Worm (Caenorhabditis elegans) whole organism, L4 larva: ENCODE results near the gene srg-20.
"Not testable (repeated sequence)": the region's sequence is repeated elsewhere in the genome, so short reads cannot be mapped to it uniquely, and the experiment has no call there.

Source experiments
- F10B5.3 ChIP-seq: sonication (generic microtip); optimal IDR thresholded peaks from 2 replicates; lab custom pipeline; 2016; ENCODE audit warnings: mild to moderate bottlenecking, missing genetic modification characterization, missing compliant biosample characterization
- F26F4.8 ChIP-seq: fragments of 200-800 bp; sonication (Bioruptor generic); conservative IDR thresholded peaks from 2 replicates; pipeline ENCODE4 v1.3.6; 2022; ENCODE audit warnings: missing genetic modification characterization, missing compliant biosample characterization
- F49E8.2 ChIP-seq: sonication (generic microtip); optimal IDR thresholded peaks from 2 replicates; lab custom pipeline; 2016; ENCODE audit warnings: missing compliant biosample characterization, mild to moderate bottlenecking, missing genetic modification characterization, borderline replicate concordance
- Y105C5A.15 ChIP-seq: fragments of 200-800 bp; sonication (Bioruptor generic); IDR thresholded peaks from 2 replicates; pipeline ENCODE4 v1.3.6; 2022; ENCODE audit warnings: missing genetic modification characterization, missing compliant biosample characterization
- Y75B8A.6 ChIP-seq: fragments of 200-800 bp; sonication (Bioruptor generic); IDR thresholded peaks from 2 replicates; pipeline ENCODE4 v1.3.6; 2022; ENCODE audit warnings: missing genetic modification reagents, missing genetic modification characterization, missing compliant biosample characterization
- ZK546.5 ChIP-seq, 2 experiments: sonication (generic microtip); optimal IDR thresholded peaks; 2 replicates each; lab custom pipeline; 2017; ENCODE audit warnings: missing biosample characterization in 2 of 2, missing genetic modification characterization in 2 of 2
- ama-1 ChIP-seq: fragments of 150-350 bp; optimal IDR thresholded peaks from 2 replicates; lab custom pipeline; 2014; ENCODE audit warnings: inconsistent platforms, mixed read lengths
- arid-1 ChIP-seq: fragments of 200-800 bp; sonication (Bioruptor generic); conservative IDR thresholded peaks from 2 replicates; pipeline ENCODE4 v1.3.6; 2022; ENCODE audit warnings: missing genetic modification reagents, missing genetic modification characterization, missing compliant biosample characterization
- ceh-28 ChIP-seq: fragments of 150-350 bp; optimal IDR thresholded peaks from 2 replicates; lab custom pipeline; 2014; ENCODE audit warnings: missing biosample characterization, missing genetic modification reagents, missing genetic modification characterization
- ceh-32 ChIP-seq: sonication (generic microtip); optimal IDR thresholded peaks from 2 replicates; lab custom pipeline; 2016; ENCODE audit warnings: mild to moderate bottlenecking, missing genetic modification characterization, missing compliant biosample characterization; ENCODE audit not compliant: poor library complexity
- ceh-62 ChIP-seq: sonication (generic microtip); optimal IDR thresholded peaks from 2 replicates; lab custom pipeline; 2017; ENCODE audit warnings: missing biosample characterization, missing genetic modification characterization
- daf-12 ChIP-seq: fragments of 150-350 bp; optimal IDR thresholded peaks from 2 replicates; lab custom pipeline; 2014; ENCODE audit warnings: missing biosample characterization, missing genetic modification reagents, missing genetic modification characterization
- daf-16 ChIP-seq, 3 experiments: sonication (generic microtip); optimal IDR thresholded peaks; 2 replicates each; lab custom pipeline; 2016 to 2017; ENCODE audit warnings: missing genetic modification characterization in 3 of 3, missing genetic modification reagents in 3 of 3, mild to moderate bottlenecking in 2 of 3, missing compliant biosample characterization in 2 of 3, missing biosample characterization in 1 of 3, moderate library complexity in 1 of 3
- dmd-6 ChIP-seq: fragments of 200-800 bp; sonication (Bioruptor generic); IDR thresholded peaks from 2 replicates; pipeline ENCODE4 v1.3.6; 2022; ENCODE audit warnings: missing genetic modification reagents, missing genetic modification characterization, missing compliant biosample characterization
- dmd-9 ChIP-seq: fragments of 200-800 bp; sonication (Bioruptor generic); IDR thresholded peaks from 2 replicates; pipeline ENCODE4 v1.3.6; 2022; ENCODE audit warnings: missing genetic modification reagents, missing genetic modification characterization, missing compliant biosample characterization
- egl-43 ChIP-seq: fragments of 200-800 bp; sonication (Bioruptor generic); IDR thresholded peaks from 2 replicates; pipeline ENCODE4 v1.3.6; 2022; ENCODE audit warnings: missing genetic modification reagents, missing genetic modification characterization, missing compliant biosample characterization
- fos-1 ChIP-seq: fragments of 150-350 bp; optimal IDR thresholded peaks from 2 replicates; lab custom pipeline; 2014; ENCODE audit warnings: missing biosample characterization, missing genetic modification characterization
- hlh-11 ChIP-seq: fragments of 200-800 bp; sonication (Bioruptor generic); optimal IDR thresholded peaks from 2 replicates; lab custom pipeline; 2018; ENCODE audit warnings: mild to moderate bottlenecking, missing genetic modification characterization, missing compliant biosample characterization
- hmg-1.1 ChIP-seq: fragments of 200-800 bp; sonication (Bioruptor generic); IDR thresholded peaks from 2 replicates; pipeline ENCODE4 v1.3.6; 2022; ENCODE audit warnings: missing genetic modification reagents, missing genetic modification characterization, missing compliant biosample characterization
- lim-7 ChIP-seq: fragments of 200-800 bp; sonication (Bioruptor generic); IDR thresholded peaks from 2 replicates; pipeline ENCODE4 v1.3.6; 2022; ENCODE audit warnings: missing genetic modification characterization, missing compliant biosample characterization
- lin-15B ChIP-seq: fragments of 150-350 bp; sonication (generic microtip); optimal IDR thresholded peaks from 3 replicates; lab custom pipeline; 2014; ENCODE audit warnings: missing biosample characterization, missing genetic modification characterization
- lin-38 ChIP-seq: fragments of 200-800 bp; sonication (Bioruptor generic); IDR thresholded peaks from 2 replicates; pipeline ENCODE4 v1.3.6; 2022; ENCODE audit warnings: missing genetic modification reagents, missing genetic modification characterization, missing compliant biosample characterization
- madf-9 ChIP-seq: fragments of 200-800 bp; sonication (Bioruptor generic); conservative IDR thresholded peaks from 2 replicates; pipeline ENCODE4 v1.3.6; 2022; ENCODE audit warnings: missing genetic modification reagents, missing genetic modification characterization, missing compliant biosample characterization
- mep-1 ChIP-seq: fragments of 150-350 bp; sonication (generic microtip); optimal IDR thresholded peaks from 3 replicates; lab custom pipeline; 2014; ENCODE audit warnings: missing biosample characterization, missing genetic modification characterization
- mes-2 ChIP-seq: sonication (generic microtip); optimal IDR thresholded peaks from 2 replicates; lab custom pipeline; 2016; ENCODE audit warnings: missing genotype, mild to moderate bottlenecking, missing genetic modification characterization, missing compliant biosample characterization; ENCODE audit not compliant: poor library complexity, severe bottlenecking
- nhr-111 ChIP-seq: fragments of 200-800 bp; sonication (Bioruptor generic); optimal IDR thresholded peaks from 2 replicates; lab custom pipeline; 2018; ENCODE audit warnings: mild to moderate bottlenecking, missing genetic modification characterization, missing compliant biosample characterization
- nhr-28 ChIP-seq: fragments of 150-350 bp; optimal IDR thresholded peaks from 2 replicates; lab custom pipeline; 2014; ENCODE audit warnings: missing biosample characterization, missing genetic modification characterization
- nhr-41 ChIP-seq: fragments of 200-800 bp; sonication (Bioruptor generic); IDR thresholded peaks from 2 replicates; pipeline ENCODE4 v1.3.6; 2022; ENCODE audit warnings: missing genetic modification reagents, missing genetic modification characterization, missing compliant biosample characterization
- nhr-48 ChIP-seq: sonication (generic microtip); optimal IDR thresholded peaks from 2 replicates; lab custom pipeline; 2016; ENCODE audit warnings: mild to moderate bottlenecking, missing genetic modification characterization, missing compliant biosample characterization
- nhr-77 ChIP-seq: fragments of 150-350 bp; optimal IDR thresholded peaks from 2 replicates; lab custom pipeline; 2014; ENCODE audit warnings: missing biosample characterization, missing genetic modification characterization
- pha-4 ChIP-seq, 2 experiments: fragments of 150-350 bp in 1 of 2; fragments of 200-800 bp in 1 of 2; sonication (Bioruptor generic) in 1 of 2; IDR thresholded peaks in 1 of 2; optimal IDR thresholded peaks in 1 of 2; 2 replicates each; pipeline versions ENCODE4 v1.3.6 to Lab custom; 2014 to 2022; ENCODE audit warnings: missing genetic modification characterization in 2 of 2, missing genetic modification reagents in 2 of 2, missing biosample characterization in 1 of 2, missing compliant biosample characterization in 1 of 2
- php-3 ChIP-seq: fragments of 200-800 bp; sonication (Bioruptor generic); IDR thresholded peaks from 2 replicates; pipeline ENCODE4 v1.3.6; 2022; ENCODE audit warnings: missing genetic modification reagents, missing genetic modification characterization, missing compliant biosample characterization
- pqm-1 ChIP-seq: sonication (generic microtip); optimal IDR thresholded peaks from 2 replicates; lab custom pipeline; 2017; ENCODE audit warnings: missing biosample characterization, missing genetic modification characterization
- unc-62 ChIP-seq, 3 experiments: fragments of 150-350 bp in 1 of 3; sonication (generic microtip); optimal IDR thresholded peaks in 2 of 3; peaks in 1 of 3; 1 replicate in 1 of 3; 2 replicates in 2 of 3; lab custom pipeline; 2014 to 2017; ENCODE audit warnings: missing biosample characterization in 3 of 3, missing genetic modification characterization in 3 of 3, missing genetic modification reagents in 3 of 3, missing genotype in 1 of 3
- vab-7 ChIP-seq: fragments of 200-800 bp; sonication (Bioruptor generic); IDR thresholded peaks from 2 replicates; pipeline ENCODE4 v1.3.6; 2022; ENCODE audit warnings: missing genetic modification reagents, missing genetic modification characterization, missing compliant biosample characterization
- zfp-3 ChIP-seq: fragments of 200-800 bp; sonication (Bioruptor generic); conservative IDR thresholded peaks from 2 replicates; pipeline ENCODE4 v1.3.6; 2022; ENCODE audit warnings: missing genetic modification reagents, missing genetic modification characterization, missing compliant biosample characterization

srg-20 gene

DNA sequence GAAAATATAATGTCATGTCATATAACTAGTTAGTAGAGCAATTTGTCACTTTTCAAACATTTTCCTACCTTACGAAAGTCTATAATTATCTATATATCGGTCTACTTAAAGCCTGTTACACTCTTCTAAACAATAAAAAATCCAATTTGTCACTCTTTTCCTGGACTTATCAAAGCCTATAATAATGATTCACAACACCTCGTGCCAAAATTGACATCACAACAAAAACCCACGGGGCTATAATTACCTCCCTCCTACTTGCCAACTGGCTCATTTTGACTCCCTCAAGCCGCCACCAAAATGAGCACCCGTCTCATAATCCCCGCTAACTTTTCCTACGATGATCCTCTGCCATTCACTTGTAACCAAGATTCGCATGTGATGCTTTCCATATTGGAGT is at the start of gene srg-20:
TSS of gene srg-20 (plus strand) at position 301 of the 400 bp plus-strand sequence.
- not testable (repeated sequence) for TF ChIP-seq nhr-41 (GFP tag; lab: Robert Waterston, UW); daf-12 (tag; lab: Kevin White, UChicago); zfp-3

DNA sequence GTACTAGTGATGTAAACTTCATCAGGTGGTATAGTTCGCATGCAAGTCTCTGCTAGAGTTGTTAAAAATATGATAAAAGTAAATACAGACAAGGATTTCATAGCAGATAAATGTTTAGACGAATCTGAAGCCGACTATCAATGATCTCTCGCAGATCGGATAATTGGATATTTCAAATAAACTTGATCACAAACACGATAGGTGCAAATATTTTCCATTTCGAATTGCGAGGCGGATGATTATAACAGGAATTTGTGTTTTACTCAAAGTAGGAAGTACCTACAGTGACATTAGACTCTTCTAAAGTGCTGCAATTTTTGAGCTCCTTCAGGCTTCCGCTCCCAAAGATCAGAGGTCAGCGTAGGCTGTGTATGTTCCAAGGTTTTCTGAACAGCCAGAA is 46.6 kb upstream of the srg-20 start, which contains the start of gene T07H3.7:
TSS of gene T07H3.7 (minus strand) at position 101 of the 400 bp plus-strand sequence.
- no peak for TF ChIP-seq ceh-32

DNA sequence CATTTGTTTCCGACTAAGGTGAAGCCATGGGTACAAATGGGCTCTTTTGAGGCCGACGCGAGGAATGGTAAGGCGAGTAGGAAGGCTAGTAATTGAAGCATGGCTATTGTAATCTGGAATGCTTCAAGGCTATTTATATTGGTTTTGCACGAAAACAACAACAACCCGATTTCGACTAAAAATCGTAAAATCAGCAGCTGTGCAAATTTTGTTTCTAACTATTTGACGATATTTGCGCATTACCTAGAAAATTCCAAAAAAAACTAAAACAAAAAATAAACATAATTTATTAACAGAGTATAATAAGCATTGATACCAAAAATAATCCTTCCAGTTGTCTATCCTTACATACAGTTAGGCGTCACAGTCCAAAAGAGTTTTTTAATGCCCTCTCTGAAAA is 41.4 kb upstream of the srg-20 start, which contains the start of gene clec-20:
TSS of gene clec-20 (minus strand) at position 101 of the 400 bp plus-strand sequence.
- TF ChIP-seq F49E8.2 (tag; lab: Kevin White, UChicago) (no peak), mes-2 (no peak), php-3 (GFP tag; lab: Robert Waterston, UW) (no peak)
- TF ChIP-seq, all 104 proteins: peak for 0

DNA sequence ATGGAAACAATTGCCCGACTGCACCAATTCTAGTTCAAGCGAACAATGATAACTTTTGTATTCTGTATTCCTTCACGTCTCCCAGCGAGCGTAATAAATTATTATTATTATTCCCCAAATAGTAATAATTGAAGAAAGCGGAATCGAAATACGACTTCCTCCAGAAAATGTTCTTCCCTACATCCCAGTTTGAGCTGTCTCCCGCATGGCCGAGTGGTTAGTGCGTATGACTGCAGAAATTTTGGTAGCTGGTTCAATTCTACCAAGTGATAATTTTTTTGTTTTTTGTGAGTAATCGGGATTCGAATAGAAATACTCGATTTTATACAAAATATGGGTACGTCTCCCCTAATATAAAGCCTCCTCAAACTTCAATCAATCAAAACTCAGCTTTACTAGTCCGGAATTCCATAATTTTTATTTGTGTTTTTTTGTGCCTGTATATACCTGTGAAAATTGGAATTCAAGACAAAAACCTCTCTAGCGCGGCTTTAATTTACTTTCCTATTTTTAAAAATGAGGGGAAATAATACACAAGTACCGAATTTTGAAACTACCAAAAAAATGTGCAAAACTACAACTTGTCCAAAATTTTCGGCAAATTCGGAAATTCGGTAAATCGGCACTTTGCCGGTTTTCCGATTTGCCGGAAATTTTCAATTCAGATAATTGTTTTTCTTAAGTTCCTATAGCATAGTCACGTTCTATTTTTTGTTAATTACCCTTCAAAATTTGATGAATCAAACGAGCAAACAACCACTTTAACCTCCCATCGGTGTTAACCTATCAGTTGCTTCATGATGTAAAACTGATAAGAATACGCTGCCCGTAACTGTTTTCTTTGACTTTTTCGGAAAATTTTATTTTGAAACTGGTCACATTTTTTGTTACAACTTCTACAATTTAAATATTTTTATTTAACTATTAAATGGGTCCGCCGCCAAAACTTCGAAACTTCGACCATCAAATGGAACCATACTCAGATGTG is 39.1 kb upstream of the srg-20 start, which contains the start of gene bath-46:
TSS of gene bath-46 (plus strand) at position 806 of the 988 bp plus-strand sequence.
- TF ChIP-seq lim-7 (peak; percentile 75), egl-43 (GFP tag; lab: Robert Waterston, UW) (peak; percentile 56; the same call in 1 of the 2 replicates), arid-1 (GFP tag; lab: Robert Waterston, UW) (0 out of 2 replicates have a peak, but pooled peaks have one; percentile 8), hlh-11 (peak; percentile 48), nhr-111 (GFP tag; lab: Kevin White, UChicago) (no peak), Y105C5A.15 (GFP tag; lab: Robert Waterston, UW) (0 out of 2 replicates have a peak, but pooled peaks have one; percentile 35), nhr-28 (tag; lab: Kevin White, UChicago) (peak; percentile 57), pha-4 (GFP tag; IDR thresholded peaks at IDR 0.05; lab: Robert Waterston, UW) (no peak), pha-4 (tag; optimal IDR thresholded peaks at IDR 0.05; lab: Kevin White, UChicago) (no peak), madf-9 (GFP tag; lab: Robert Waterston, UW) (0 out of 2 replicates have a peak, but pooled peaks have one; percentile 13), vab-7 (GFP tag; lab: Robert Waterston, UW) (peak; percentile 48; the same call in 1 of the 2 replicates), dmd-9 (GFP tag; lab: Robert Waterston, UW) (no peak), pqm-1 (tag; lab: Kevin White, UChicago) (peak; percentile 90), daf-16 (GFP tag; optimal IDR thresholded peaks at IDR 0.05; lab: Kevin White, UChicago) (no peak), daf-16 (tag; optimal IDR thresholded peaks at IDR 0.05; lab: Kevin White, UChicago) (peak; percentile 68), dmd-6 (peak; percentile 34; the same call in 1 of the 2 replicates), F10B5.3 (tag; lab: Kevin White, UChicago) (no peak)

DNA sequence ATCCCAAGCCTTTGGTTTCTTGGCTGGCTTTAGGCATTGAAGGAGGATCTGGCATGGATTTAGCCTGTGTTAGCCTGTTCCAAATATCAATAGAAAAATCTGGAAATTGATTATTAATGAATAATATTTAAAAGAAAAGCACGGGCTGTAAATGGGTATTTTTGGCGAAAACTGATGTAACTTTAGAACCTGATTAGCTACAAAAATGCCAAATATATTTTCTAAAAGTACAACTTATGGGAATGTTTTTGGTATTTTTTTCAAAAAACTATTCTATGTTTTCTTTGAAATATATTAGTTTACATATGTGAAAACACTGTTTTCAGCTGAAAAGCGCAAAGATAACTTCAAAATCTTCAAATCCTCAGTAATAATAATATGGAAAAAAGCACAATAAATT is 35.8 kb upstream of the srg-20 start, which contains the start of gene bath-26:
TSS of gene bath-26 (minus strand) at position 101 of the 400 bp plus-strand sequence.
- TF ChIP-seq Y75B8A.6 (no peak), unc-62 (GFP tag; optimal IDR thresholded peaks at IDR 0.05 in 1 of 2; lab: Kevin White, UChicago) (peak in 1 of 2 experiments; percentile 30), unc-62 (tag; optimal IDR thresholded peaks at IDR 0.05; lab: Kevin White, UChicago) (no peak)

DNA sequence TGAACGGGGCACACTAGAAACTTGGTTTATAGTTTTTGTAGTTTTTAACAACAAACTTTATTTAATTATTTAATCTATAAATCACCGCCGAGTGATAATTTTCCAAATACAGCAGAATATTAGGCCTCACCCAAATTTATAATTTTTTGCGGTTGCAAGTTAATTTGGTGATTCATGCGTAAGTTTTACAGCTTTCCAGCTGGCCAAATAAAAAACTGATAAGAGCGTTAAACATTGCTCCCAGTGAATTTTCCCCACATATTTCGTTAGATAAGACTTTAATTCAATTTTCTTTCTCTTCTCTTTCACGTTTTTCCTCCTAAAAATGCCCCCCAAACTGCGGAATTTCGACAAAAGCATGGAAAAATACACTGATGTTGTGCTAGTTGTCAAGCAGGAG is 35.0 kb upstream of the srg-20 start, which contains the start of gene bath-47:
TSS of gene bath-47 (plus strand) at position 305 of the 400 bp plus-strand sequence.
- TF ChIP-seq F26F4.8 (GFP tag; lab: Robert Waterston, UW), result no peak
- TF ChIP-seq ceh-62 (tag; lab: Kevin White, UChicago), result no peak
- TF ChIP-seq ceh-28 (tag; lab: Kevin White, UChicago), result no peak
- no peak for TF ChIP-seq madf-9 (GFP tag; lab: Robert Waterston, UW)
- no peak for TF ChIP-seq fos-1 (tag; lab: Kevin White, UChicago)
- no peak for TF ChIP-seq lim-7
- no peak for TF ChIP-seq nhr-41 (GFP tag; lab: Robert Waterston, UW)
- no peak for TF ChIP-seq nhr-48 (tag; lab: Kevin White, UChicago)
- no peak for TF ChIP-seq mes-2
- TF ChIP-seq hmg-1.1 (GFP tag; lab: Robert Waterston, UW), result no peak
- TF ChIP-seq dmd-9 (GFP tag; lab: Robert Waterston, UW), result no peak
- no peak for TF ChIP-seq mep-1 (tag; lab: Kevin White, UChicago)
- TF ChIP-seq ZK546.5 (tag; optimal IDR thresholded peaks at IDR 0.05; lab: Kevin White, UChicago), result no peak
- TF ChIP-seq lin-38 (GFP tag; lab: Robert Waterston, UW), result no peak
- no peak for TF ChIP-seq nhr-77 (tag; lab: Kevin White, UChicago)
- TF ChIP-seq lin-15B (tag; lab: Kevin White, UChicago), result no peak
- no peak for TF ChIP-seq ama-1 (lab: Kevin White, UChicago)
- no peak for TF ChIP-seq F10B5.3 (tag; lab: Kevin White, UChicago)
